Worm (Caenorhabditis elegans): ENCODE data around the gene T23B7.2.

DNA sequence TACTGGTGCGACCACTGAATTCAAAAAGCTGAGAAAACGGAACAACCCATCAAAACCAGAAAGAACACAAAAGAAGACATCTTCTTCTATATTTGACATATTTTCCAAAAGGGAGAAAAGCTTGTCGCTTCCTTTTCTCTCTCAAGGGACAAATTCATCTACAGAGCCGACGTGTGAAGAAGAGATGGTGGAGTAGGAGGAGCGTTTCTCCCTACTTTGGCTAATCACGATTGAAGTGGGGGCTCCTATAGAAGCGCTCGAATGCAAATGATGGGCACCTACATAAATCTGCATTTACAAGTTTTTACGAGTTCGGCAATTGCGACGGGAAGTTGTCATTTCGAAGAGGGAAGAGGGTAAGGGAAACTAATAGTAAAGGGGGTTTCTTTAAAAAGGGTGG lies 35.8 kb downstream of the T23B7.2 start:
- TF ChIP-seq ceh-82 (tag; optimal IDR thresholded peaks at IDR 0.05) = no peak
- TF ChIP-seq alr-1 (tag; optimal IDR thresholded peaks at IDR 0.05) = no peak
- no peak for TF ChIP-seq zag-1 (tag; optimal IDR thresholded peaks at IDR 0.05)
